Fruit fly (Drosophila melanogaster) Kc167 (cell line): Measurements from ENCODE around the gene Aduk.

Experiments used
- Sin3A ChIP-seq: fragments of >200 bp; optimal IDR thresholded peaks from 2 replicates; lab custom pipeline; 2018; ENCODE audit warnings: missing external identifiers
- h ChIP-seq: fragments of >200 bp; optimal IDR thresholded peaks from 3 replicates; lab custom pipeline; 2018; ENCODE audit warnings: missing external identifiers
- psq ChIP-seq: fragments of >200 bp; optimal IDR thresholded peaks from 2 replicates; lab custom pipeline; 2017; ENCODE audit warnings: missing external identifiers

DNA sequence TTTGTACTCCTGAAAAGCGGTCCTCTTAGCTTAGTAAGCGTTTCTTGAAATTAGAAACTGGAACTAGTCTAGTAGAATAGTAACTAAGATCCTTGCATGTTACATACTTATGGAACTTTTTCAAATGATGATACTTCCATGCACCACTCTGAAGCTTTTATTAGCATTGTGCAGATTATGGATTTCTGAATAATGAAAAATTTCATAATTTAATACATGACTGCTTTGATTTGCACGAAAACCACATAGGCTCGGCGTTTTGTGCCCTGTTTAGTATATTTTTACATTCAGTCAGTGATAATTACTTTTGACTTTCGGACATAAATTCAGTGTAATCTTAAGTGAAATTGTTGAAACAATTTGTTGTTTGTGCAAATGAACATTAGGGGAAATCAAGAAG, 20.7 kb upstream of the Aduk start, which contains the start of gene CG43675:
- TF ChIP-seq h (lab: Kevin White, UChicago) = no peak
- no peak for TF ChIP-seq psq (lab: Kevin White, UChicago)
- TF ChIP-seq Sin3A (lab: Kevin White, UChicago) = no peak
